Fruit fly (Drosophila melanogaster) whole organism, embryonic: ENCODE results near the gene CG10140.

ENCODE experiments used
- Asciz ChIP-seq: fragments of 200-800 bp; sonication (Bioruptor generic); optimal IDR thresholded peaks from 2 replicates; lab custom pipeline; 2017; ENCODE audit warnings: missing biosample characterization, mild to moderate bottlenecking, missing genetic modification characterization, missing genetic modification reagents
- CG10267 ChIP-seq: fragments of 200-800 bp; sonication (Bioruptor generic); optimal IDR thresholded peaks from 2 replicates; lab custom pipeline; 2018; ENCODE audit warnings: missing biosample characterization, mild to moderate bottlenecking, missing genetic modification characterization, moderate library complexity
- CG10959 ChIP-seq: fragments of 200-800 bp; sonication (Bioruptor generic); IDR thresholded peaks from 2 replicates; pipeline ENCODE4 v1.3.6; 2022; ENCODE audit warnings: missing biosample characterization, missing genetic modification characterization
- CG11085 ChIP-seq: fragments of 200-800 bp; sonication (Bioruptor generic); IDR thresholded peaks from 2 replicates; pipeline ENCODE4 v1.3.6; 2022; ENCODE audit warnings: missing biosample characterization, missing genetic modification characterization
- CG11398 ChIP-seq: fragments of 200-800 bp; sonication (Bioruptor generic); optimal IDR thresholded peaks from 2 replicates; lab custom pipeline; 2016; ENCODE audit warnings: missing biosample characterization, missing genetic modification characterization
- CG13775 ChIP-seq: fragments of 200-800 bp; sonication (Bioruptor generic); optimal IDR thresholded peaks from 3 replicates; lab custom pipeline; 2017; ENCODE audit warnings: missing biosample characterization, mild to moderate bottlenecking, missing genetic modification characterization
- CG13894 ChIP-seq: fragments of 200-800 bp; sonication (Bioruptor generic); optimal IDR thresholded peaks from 3 replicates; lab custom pipeline; 2018; ENCODE audit warnings: missing biosample characterization, mild to moderate bottlenecking, missing genetic modification characterization, moderate library complexity
- CG15696 ChIP-seq: fragments of 200-800 bp; sonication (Bioruptor generic); optimal IDR thresholded peaks from 2 replicates; lab custom pipeline; 2019; ENCODE audit warnings: missing biosample characterization, mild to moderate bottlenecking, missing genetic modification characterization, moderate library complexity
- CG16815 ChIP-seq: fragments of 200-800 bp; sonication (Bioruptor generic); optimal IDR thresholded peaks from 3 replicates; lab custom pipeline; 2017; ENCODE audit warnings: missing biosample characterization, mild to moderate bottlenecking, missing genetic modification characterization
- CG17829 ChIP-seq: fragments of 200-800 bp; optimal IDR thresholded peaks from 2 replicates; lab custom pipeline; 2019; ENCODE audit warnings: missing biosample characterization, mild to moderate bottlenecking, missing genetic modification characterization, moderate library complexity
- CG1792 ChIP-seq: fragments of 200-800 bp; sonication (Bioruptor generic); optimal IDR thresholded peaks from 2 replicates; lab custom pipeline; 2016; ENCODE audit warnings: missing biosample characterization, missing genetic modification characterization
- CG2712 ChIP-seq: fragments of 200-800 bp; optimal IDR thresholded peaks from 3 replicates; lab custom pipeline; 2019; ENCODE audit warnings: missing biosample characterization, mild to moderate bottlenecking, missing genetic modification characterization, moderate library complexity
- CG30431 ChIP-seq: fragments of 200-800 bp; sonication (Bioruptor generic); optimal IDR thresholded peaks from 2 replicates; lab custom pipeline; 2017; ENCODE audit warnings: missing biosample characterization, missing genetic modification characterization
- CG31365 ChIP-seq: fragments of 200-800 bp; sonication (Bioruptor generic); optimal IDR thresholded peaks from 2 replicates; lab custom pipeline; 2018; ENCODE audit warnings: missing biosample characterization, mild to moderate bottlenecking, missing genetic modification characterization
- CG31441 ChIP-seq: fragments of 200-800 bp; sonication (Bioruptor generic); IDR thresholded peaks from 2 replicates; pipeline ENCODE4 v1.3.6; 2022; ENCODE audit warnings: missing biosample characterization, missing genetic modification characterization
- CG43689 ChIP-seq: fragments of 200-800 bp; sonication (Bioruptor generic); IDR thresholded peaks from 2 replicates; pipeline ENCODE4 v1.3.6; 2022; ENCODE audit warnings: missing biosample characterization, missing genetic modification characterization
- CG4424 ChIP-seq: fragments of 200-800 bp; sonication (Bioruptor generic); optimal IDR thresholded peaks from 3 replicates; lab custom pipeline; 2016; ENCODE audit warnings: missing biosample characterization, missing genetic modification characterization
- CG6654 ChIP-seq: fragments of 200-800 bp; sonication (Bioruptor generic); optimal IDR thresholded peaks from 2 replicates; lab custom pipeline; 2017; ENCODE audit warnings: missing biosample characterization, mild to moderate bottlenecking, missing genetic modification characterization
- CG6689 ChIP-seq: fragments of 200-800 bp; sonication (Bioruptor generic); IDR thresholded peaks from 2 replicates; pipeline ENCODE4 v1.3.6; 2022; ENCODE audit warnings: missing biosample characterization, missing genetic modification characterization
- CG7556 ChIP-seq: fragments of 200-800 bp; sonication (Bioruptor generic); optimal IDR thresholded peaks from 2 replicates; lab custom pipeline; 2017; ENCODE audit warnings: missing biosample characterization, mild to moderate bottlenecking, missing genetic modification characterization
- CG8388 ChIP-seq: fragments of 200-800 bp; sonication (Bioruptor generic); optimal IDR thresholded peaks from 2 replicates; lab custom pipeline; 2019; ENCODE audit warnings: missing biosample characterization, mild to moderate bottlenecking, missing genetic modification characterization, moderate library complexity
- CG9437 ChIP-seq: fragments of 200-800 bp; sonication (Bioruptor generic); optimal IDR thresholded peaks from 2 replicates; lab custom pipeline; 2018; ENCODE audit warnings: missing biosample characterization, mild to moderate bottlenecking, missing genetic modification characterization
- Chrac-16 ChIP-seq: fragments of 200-800 bp; sonication (Bioruptor generic); optimal IDR thresholded peaks from 3 replicates; lab custom pipeline; 2016; ENCODE audit warnings: missing biosample characterization, missing genetic modification characterization
- D ChIP-seq, 2 experiments: fragments of 200-800 bp in 1 of 2; fragments of >200 bp in 1 of 2; sonication (Bioruptor generic) in 1 of 2; optimal IDR thresholded peaks; 2 replicates in 1 of 2; 3 replicates in 1 of 2; lab custom pipeline; 2017; ENCODE audit warnings: mild to moderate bottlenecking in 1 of 2, missing biosample characterization in 1 of 2, missing genetic modification characterization in 1 of 2, missing genetic modification reagents in 1 of 2
- Deaf1 ChIP-seq: fragments of 200-800 bp; optimal IDR thresholded peaks from 3 replicates; lab custom pipeline; 2019; ENCODE audit warnings: missing biosample characterization, mild to moderate bottlenecking, missing genetic modification characterization, moderate library complexity
- Hand ChIP-seq: fragments of 200-800 bp; sonication (Bioruptor generic); optimal IDR thresholded peaks from 2 replicates; lab custom pipeline; 2017; ENCODE audit warnings: mild to moderate bottlenecking, missing biosample characterization, missing genetic modification reagents, missing genetic modification characterization
- Nf-YA ChIP-seq: fragments of 200-800 bp; sonication (Bioruptor generic); IDR thresholded peaks from 2 replicates; pipeline ENCODE4 v1.3.6; 2022; ENCODE audit warnings: missing biosample characterization, missing genetic modification characterization
- Nf-YB ChIP-seq: fragments of 200-800 bp; sonication (Bioruptor generic); optimal IDR thresholded peaks from 3 replicates; lab custom pipeline; 2019; ENCODE audit warnings: missing biosample characterization, mild to moderate bottlenecking, missing genetic modification characterization, moderate library complexity
- Oli ChIP-seq: fragments of 200-800 bp; sonication (Bioruptor generic); optimal IDR thresholded peaks from 2 replicates; lab custom pipeline; 2018; ENCODE audit warnings: missing biosample characterization, mild to moderate bottlenecking, missing genetic modification characterization, moderate library complexity
- Sox100B ChIP-seq: fragments of 200-800 bp; sonication (Bioruptor generic); optimal IDR thresholded peaks from 3 replicates; lab custom pipeline; 2018; ENCODE audit warnings: missing biosample characterization, mild to moderate bottlenecking, missing genetic modification characterization
- Xrp1 ChIP-seq: fragments of 200-800 bp; sonication (Bioruptor generic); IDR thresholded peaks from 2 replicates; pipeline ENCODE4 v1.3.6; 2022; ENCODE audit warnings: missing biosample characterization, missing genetic modification characterization
- ab ChIP-seq: fragments of 200-800 bp; sonication (Bioruptor generic); optimal IDR thresholded peaks from 2 replicates; lab custom pipeline; 2016; ENCODE audit warnings: missing biosample characterization, missing genetic modification characterization
- bab2 ChIP-seq: fragments of 200-800 bp; sonication (Bioruptor generic); optimal IDR thresholded peaks from 2 replicates; lab custom pipeline; 2016; ENCODE audit warnings: missing biosample characterization, missing genetic modification characterization
- bcd ChIP-seq: fragments of 200-800 bp; sonication (Bioruptor generic); optimal IDR thresholded peaks from 2 replicates; lab custom pipeline; 2017; ENCODE audit warnings: missing biosample characterization, mild to moderate bottlenecking, missing genetic modification characterization
- cg ChIP-seq: fragments of 200-800 bp; sonication (Bioruptor generic); optimal IDR thresholded peaks from 3 replicates; lab custom pipeline; 2019; ENCODE audit warnings: missing biosample characterization, mild to moderate bottlenecking, missing genetic modification characterization, moderate library complexity
- chinmo ChIP-seq: fragments of 200-800 bp; sonication (Bioruptor generic); IDR thresholded peaks from 4 replicates; pipeline ENCODE4 v1.3.6; 2022; ENCODE audit warnings: missing biosample characterization, missing genetic modification characterization; ENCODE audit not compliant: partially characterized antibody
- crp ChIP-seq, 2 experiments: fragments of 200-800 bp; sonication (Bioruptor generic); optimal IDR thresholded peaks; 2 replicates in 1 of 2; 3 replicates in 1 of 2; lab custom pipeline; 2017; ENCODE audit warnings: missing biosample characterization in 2 of 2, missing genetic modification characterization in 2 of 2, mild to moderate bottlenecking in 1 of 2, moderate library complexity in 1 of 2
- da ChIP-seq: fragments of 200-800 bp; sonication (Bioruptor generic); optimal IDR thresholded peaks from 2 replicates; lab custom pipeline; 2016; ENCODE audit warnings: missing biosample characterization, missing genetic modification characterization
- dmrt99B ChIP-seq: fragments of 200-800 bp; sonication (Bioruptor generic); optimal IDR thresholded peaks from 2 replicates; lab custom pipeline; 2018; ENCODE audit warnings: missing biosample characterization, mild to moderate bottlenecking, missing genetic modification characterization, moderate library complexity
- grau ChIP-seq: fragments of 200-800 bp; optimal IDR thresholded peaks from 3 replicates; lab custom pipeline; 2019; ENCODE audit warnings: missing biosample characterization, mild to moderate bottlenecking, missing genetic modification characterization, moderate library complexity
- ind ChIP-seq: fragments of 200-800 bp; sonication (Bioruptor generic); optimal IDR thresholded peaks from 3 replicates; lab custom pipeline; 2016; ENCODE audit warnings: missing biosample characterization, missing genetic modification characterization
- kni ChIP-seq: fragments of 200-800 bp; sonication (Bioruptor generic); optimal IDR thresholded peaks from 3 replicates; lab custom pipeline; 2017; ENCODE audit warnings: mild to moderate bottlenecking, missing biosample characterization, missing genetic modification reagents, missing genetic modification characterization
- nerfin-1 ChIP-seq: fragments of 200-800 bp; sonication (Bioruptor generic); optimal IDR thresholded peaks from 3 replicates; lab custom pipeline; 2019; ENCODE audit warnings: missing biosample characterization, mild to moderate bottlenecking, missing genetic modification characterization, moderate library complexity
- nmo ChIP-seq: fragments of 200-800 bp; sonication (Bioruptor generic); optimal IDR thresholded peaks from 2 replicates; lab custom pipeline; 2018; ENCODE audit warnings: missing biosample characterization, mild to moderate bottlenecking, missing genetic modification characterization, moderate library complexity
- sim ChIP-seq: fragments of 200-800 bp; sonication (Bioruptor generic); IDR thresholded peaks from 2 replicates; pipeline ENCODE4 v1.3.6; 2022; ENCODE audit warnings: missing biosample characterization, missing genetic modification characterization
- vvl ChIP-seq: fragments of 200-800 bp; sonication (Bioruptor generic); IDR thresholded peaks from 2 replicates; pipeline ENCODE4 v1.3.6; 2022; ENCODE audit warnings: missing biosample characterization, missing genetic modification characterization
- wor ChIP-seq: fragments of 200-800 bp; sonication (Bioruptor generic); IDR thresholded peaks from 2 replicates; pipeline ENCODE4 v1.3.6; 2022; ENCODE audit warnings: missing biosample characterization, missing genetic modification characterization
- zf30C ChIP-seq: fragments of 200-800 bp; sonication (Bioruptor generic); optimal IDR thresholded peaks from 3 replicates; lab custom pipeline; 2018; ENCODE audit warnings: missing biosample characterization, mild to moderate bottlenecking, missing genetic modification characterization

CG10140 gene

DNA sequence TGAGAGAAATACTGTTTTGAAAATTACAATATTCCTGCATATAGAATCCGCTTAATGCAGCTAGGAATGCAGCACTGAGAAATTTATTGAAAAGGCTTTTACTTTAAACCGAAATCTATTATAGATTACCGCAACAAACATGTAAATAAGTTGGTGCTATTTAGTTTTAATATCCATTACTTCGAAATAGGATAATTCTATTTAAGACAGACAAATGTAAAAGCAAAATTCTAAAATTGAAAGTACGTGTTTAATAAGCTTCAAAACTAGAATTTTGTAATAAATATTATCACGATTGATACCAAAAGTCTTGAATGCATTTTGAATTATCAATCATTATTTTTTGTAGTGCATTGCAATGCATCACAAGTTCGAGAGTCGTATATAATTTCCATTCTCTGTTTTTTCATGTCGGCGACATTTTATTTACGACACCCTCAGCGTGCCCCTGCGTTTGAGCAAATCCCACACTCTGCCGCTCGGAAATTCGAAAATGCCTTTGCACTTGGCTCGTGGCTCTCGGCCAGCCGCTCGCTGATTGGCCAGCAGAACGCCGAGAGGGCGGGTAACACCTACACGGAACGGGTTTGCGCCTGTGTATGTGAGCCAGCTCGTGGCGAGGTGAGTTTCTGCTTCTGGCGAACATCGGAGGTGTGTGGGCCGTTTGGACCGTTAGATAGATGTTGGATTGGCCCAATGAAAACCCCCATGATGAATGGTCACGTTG lies 37.0 kb downstream of the CG10140 start (continued):
- TF ChIP-seq CG9437 (peak; percentile 11), CG10959 (0 out of 2 replicates have a peak, but pooled peaks have one; percentile 41), Hand (GFP tag; lab: Kevin White, UChicago) (no peak), Nf-YA (GFP tag; lab: Robert Waterston, UW) (peak; percentile 81; the same call in 1 of the 2 replicates), cg (GFP tag; lab: Kevin White, UChicago) (peak; percentile 81), Nf-YB (GFP tag; lab: Kevin White, UChicago) (peak; percentile 98), CG7556 (peak; percentile 51), da (GFP tag; lab: Kevin White, UChicago) (no peak), CG1792 (GFP tag; lab: Kevin White, UChicago) (no peak), Xrp1 (peak; percentile 40; the same call in 1 of the 2 replicates), chinmo (GFP tag; lab: Robert Waterston, UW) (peak; percentile 49; the same call in 1 of the 4 replicates), CG11398 (GFP tag; lab: Kevin White, UChicago) (no peak), CG10267 (peak; percentile 56), CG31441 (GFP tag; lab: Robert Waterston, UW) (peak; percentile 60; the same call in 1 of the 2 replicates), CG8388 (GFP tag; lab: Kevin White, UChicago) (peak; percentile 33), nerfin-1 (tag; lab: Kevin White, UChicago) (peak; percentile 72), CG30431 (GFP tag; lab: Kevin White, UChicago) (no peak), CG2712 (peak; percentile 70), CG15696 (tag; lab: Kevin White, UChicago) (peak; percentile 57), CG13894 (tag; lab: Kevin White, UChicago) (no peak), crp (GFP tag; optimal IDR thresholded peaks at IDR 0.05; lab: Kevin White, UChicago) (no peak), wor (GFP tag; lab: Robert Waterston, UW) (no peak), kni (GFP tag; lab: Kevin White, UChicago) (no peak), zf30C (peak; percentile 42), CG6654 (GFP tag; lab: Kevin White, UChicago) (peak; percentile 25), CG13775 (GFP tag; lab: Kevin White, UChicago) (peak; percentile 42), ind (GFP tag; lab: Kevin White, UChicago) (no peak), Asciz (peak; percentile 3), CG17829 (tag; lab: Kevin White, UChicago) (peak; percentile 35), Oli (tag; lab: Kevin White, UChicago) (peak; percentile 16), bab2 (GFP tag; lab: Kevin White, UChicago) (no peak), Chrac-16 (GFP tag; lab: Kevin White, UChicago) (no peak), Deaf1 (tag; lab: Kevin White, UChicago) (peak; percentile 89), CG11085 (GFP tag; lab: Robert Waterston, UW) (no peak), nmo (GFP tag; lab: Kevin White, UChicago) (peak; percentile 68), CG31365 (no peak), D (optimal IDR thresholded peaks at IDR 0.05; lab: Kevin White, UChicago) (no peak), D (GFP tag; optimal IDR thresholded peaks at IDR 0.05; lab: Kevin White, UChicago) (peak; percentile 64), sim (GFP tag; lab: Robert Waterston, UW) (0 out of 2 replicates have a peak, but pooled peaks have one; percentile 11), grau (tag; lab: Kevin White, UChicago) (no peak), CG16815 (GFP tag; lab: Kevin White, UChicago) (peak; percentile 47), dmrt99B (tag; lab: Kevin White, UChicago) (peak; percentile 52), CG6689 (GFP tag; lab: Robert Waterston, UW) (peak; percentile 48), CG4424 (GFP tag; lab: Kevin White, UChicago) (peak; percentile 10), vvl (0 out of 2 replicates have a peak, but pooled peaks have one; percentile 23), bcd (peak; percentile 21), Sox100B (GFP tag; lab: Kevin White, UChicago) (peak; percentile 49), ab (GFP tag; lab: Kevin White, UChicago) (no peak), CG43689 (GFP tag; lab: Robert Waterston, UW) (no peak)
